Worm (Caenorhabditis elegans) whole organism, L1 larva: ENCODE results near the gene clik-2.
"Not testable (repeated sequence)": the region's sequence is repeated elsewhere in the genome, so short reads cannot be mapped to it uniquely, and the experiment has no call there.

Experiments used
- C04F5.9 ChIP-seq: sonication (generic microtip); optimal IDR thresholded peaks from 2 replicates; lab custom pipeline; 2016; ENCODE audit warnings: missing genetic modification characterization, missing compliant biosample characterization
- C34B4.2 ChIP-seq: sonication (generic microtip); optimal IDR thresholded peaks from 2 replicates; lab custom pipeline; 2017; ENCODE audit warnings: mild to moderate bottlenecking, missing genetic modification characterization, missing compliant biosample characterization
- F16B12.6 ChIP-seq: fragments of 150-350 bp; optimal IDR thresholded peaks from 2 replicates; lab custom pipeline; 2014; ENCODE audit warnings: missing biosample characterization, missing genetic modification characterization
- Y116A8C.19 ChIP-seq: sonication (generic microtip); optimal IDR thresholded peaks from 2 replicates; lab custom pipeline; 2016; ENCODE audit warnings: missing compliant biosample characterization, missing genetic modification characterization, borderline replicate concordance
- aha-1 ChIP-seq: fragments of 150-350 bp; optimal IDR thresholded peaks from 2 replicates; lab custom pipeline; 2014; ENCODE audit warnings: missing biosample characterization, missing genetic modification characterization
- alr-1 ChIP-seq: fragments of 200-800 bp; sonication (Bioruptor generic); optimal IDR thresholded peaks from 2 replicates; lab custom pipeline; 2018; ENCODE audit warnings: borderline replicate concordance, mild to moderate bottlenecking, missing genetic modification characterization, missing compliant biosample characterization
- blmp-1 ChIP-seq: fragments of 150-350 bp; optimal IDR thresholded peaks from 2 replicates; lab custom pipeline; 2014; ENCODE audit warnings: missing biosample characterization, missing genetic modification characterization
- ceh-82 ChIP-seq, 3 experiments: fragments of 150-350 bp in 1 of 3; sonication (generic microtip) in 2 of 3; optimal IDR thresholded peaks; 2 replicates each; lab custom pipeline; 2014 to 2017; ENCODE audit warnings: missing biosample characterization in 3 of 3, missing genetic modification characterization in 3 of 3
- ceh-88 ChIP-seq: fragments of 200-800 bp; sonication (Bioruptor generic); IDR thresholded peaks from 2 replicates; pipeline ENCODE4 v1.3.6; 2022; ENCODE audit warnings: missing genetic modification characterization, missing compliant biosample characterization
- ceh-90 ChIP-seq: sonication (generic microtip); optimal IDR thresholded peaks from 2 replicates; lab custom pipeline; 2016; ENCODE audit warnings: missing genetic modification characterization, missing compliant biosample characterization
- efl-3 ChIP-seq: fragments of 200-800 bp; sonication (Bioruptor generic); optimal IDR thresholded peaks from 2 replicates; lab custom pipeline; 2018; ENCODE audit warnings: mild to moderate bottlenecking, missing genetic modification characterization, missing compliant biosample characterization
- elt-3 ChIP-seq, 6 experiments: fragments of 150-350 bp in 1 of 6; sonication (generic microtip); optimal IDR thresholded peaks; 2 replicates each; lab custom pipeline; 2017 to 2018; ENCODE audit warnings: missing biosample characterization in 6 of 6, missing genetic modification characterization in 6 of 6, inconsistent platforms in 1 of 6
- ets-5 ChIP-seq: fragments of 200-800 bp; sonication (Bioruptor generic); IDR thresholded peaks from 2 replicates; pipeline ENCODE4 v1.3.6; 2022; ENCODE audit warnings: missing genetic modification characterization, missing compliant biosample characterization
- fkh-10 ChIP-seq: sonication (generic microtip); optimal IDR thresholded peaks from 2 replicates; lab custom pipeline; 2017; ENCODE audit warnings: missing biosample characterization, missing genetic modification reagents, missing genetic modification characterization
- hlh-17 ChIP-seq: fragments of 200-800 bp; sonication (Bioruptor generic); optimal IDR thresholded peaks from 2 replicates; lab custom pipeline; 2018; ENCODE audit warnings: missing genetic modification characterization, mild to moderate bottlenecking, missing compliant biosample characterization, moderate library complexity, borderline replicate concordance
- hlh-4 ChIP-seq: sonication (generic microtip); optimal IDR thresholded peaks from 2 replicates; lab custom pipeline; 2016; ENCODE audit warnings: mild to moderate bottlenecking, missing genetic modification characterization, missing compliant biosample characterization
- lin-13 ChIP-seq: fragments of 150-350 bp; optimal IDR thresholded peaks from 2 replicates; lab custom pipeline; 2014; ENCODE audit warnings: missing biosample characterization, missing genetic modification reagents, missing genetic modification characterization
- lin-14 ChIP-seq: fragments of 200-800 bp; sonication (Bioruptor generic); optimal IDR thresholded peaks from 2 replicates; lab custom pipeline; 2018; ENCODE audit warnings: mild to moderate bottlenecking, missing genetic modification characterization, moderate library complexity, missing compliant biosample characterization
- lsy-2 ChIP-seq, 2 experiments: fragments of 150-350 bp; optimal IDR thresholded peaks; 2 replicates each; lab custom pipeline; 2014; ENCODE audit warnings: missing biosample characterization in 2 of 2, missing genetic modification characterization in 2 of 2
- mab-9 ChIP-seq: fragments of 200-800 bp; sonication (Bioruptor generic); IDR thresholded peaks from 2 replicates; pipeline ENCODE4 v1.3.6; 2022; ENCODE audit warnings: missing genetic modification reagents, missing genetic modification characterization, missing compliant biosample characterization
- mdl-1 ChIP-seq, 2 experiments: fragments of 150-350 bp; optimal IDR thresholded peaks; 2 replicates each; lab custom pipeline; 2014 to 2017; ENCODE audit warnings: missing biosample characterization in 2 of 2, missing genetic modification characterization in 2 of 2, inconsistent platforms in 1 of 2
- mep-1 ChIP-seq: fragments of 150-350 bp; optimal IDR thresholded peaks from 2 replicates; lab custom pipeline; 2014; ENCODE audit warnings: missing biosample characterization, missing genetic modification characterization
- nhr-11 ChIP-seq: fragments of 150-350 bp; optimal IDR thresholded peaks from 2 replicates; lab custom pipeline; 2014; ENCODE audit warnings: missing biosample characterization, missing genetic modification characterization
- nhr-19 ChIP-seq: fragments of 200-800 bp; sonication (Bioruptor generic); conservative IDR thresholded peaks from 2 replicates; pipeline ENCODE4 v1.3.6; 2022; ENCODE audit warnings: missing genetic modification characterization, missing compliant biosample characterization
- nhr-20 ChIP-seq: sonication (generic microtip); optimal IDR thresholded peaks from 2 replicates; lab custom pipeline; 2016; ENCODE audit warnings: mild to moderate bottlenecking, missing genetic modification characterization, missing compliant biosample characterization
- nhr-28 ChIP-seq: fragments of 150-350 bp; optimal IDR thresholded peaks from 2 replicates; lab custom pipeline; 2014; ENCODE audit warnings: missing biosample characterization, missing genetic modification characterization
- nhr-71 ChIP-seq: sonication (generic microtip); optimal IDR thresholded peaks from 2 replicates; lab custom pipeline; 2016; ENCODE audit warnings: mild to moderate bottlenecking, missing genetic modification characterization, moderate library complexity, missing compliant biosample characterization
- nhr-76 ChIP-seq: sonication (generic microtip); optimal IDR thresholded peaks from 2 replicates; lab custom pipeline; 2017; ENCODE audit warnings: missing biosample characterization, missing genetic modification characterization
- nhr-77 ChIP-seq: fragments of 150-350 bp; optimal IDR thresholded peaks from 2 replicates; lab custom pipeline; 2014; ENCODE audit warnings: missing biosample characterization, missing genetic modification characterization
- nhr-85 ChIP-seq: sonication (generic microtip); peaks from one replicate; lab custom pipeline; 2016; ENCODE audit warnings: missing genetic modification characterization, inconsistent platforms, missing compliant biosample characterization
- nhr-90 ChIP-seq: sonication (generic microtip); optimal IDR thresholded peaks from 2 replicates; lab custom pipeline; 2016; ENCODE audit warnings: mild to moderate bottlenecking, missing genetic modification characterization, missing compliant biosample characterization; ENCODE audit not compliant: poor library complexity
- pag-3 ChIP-seq: sonication (generic microtip); optimal IDR thresholded peaks from 2 replicates; lab custom pipeline; 2017; ENCODE audit warnings: missing genetic modification characterization, mild to moderate bottlenecking, missing compliant biosample characterization, antibody characterized with exemption, borderline replicate concordance; ENCODE audit not compliant: insufficient read depth
- pax-3 ChIP-seq: fragments of 200-800 bp; sonication (Bioruptor generic); optimal IDR thresholded peaks from 2 replicates; lab custom pipeline; 2018; ENCODE audit warnings: mild to moderate bottlenecking, missing genetic modification characterization, moderate library complexity, missing compliant biosample characterization
- skn-1 ChIP-seq: fragments of 150-350 bp; optimal IDR thresholded peaks from 2 replicates; lab custom pipeline; 2014; ENCODE audit warnings: missing biosample characterization, missing genetic modification characterization
- snpc-4 ChIP-seq: fragments of 150-350 bp; optimal IDR thresholded peaks from 2 replicates; lab custom pipeline; 2014; ENCODE audit warnings: missing biosample characterization, missing genetic modification characterization
- snu-23 ChIP-seq: sonication (generic microtip); optimal IDR thresholded peaks from 2 replicates; lab custom pipeline; 2016; ENCODE audit warnings: missing genetic modification characterization, missing compliant biosample characterization
- sup-37 ChIP-seq: fragments of 200-800 bp; sonication (Bioruptor generic); optimal IDR thresholded peaks from 2 replicates; lab custom pipeline; 2018; ENCODE audit warnings: mild to moderate bottlenecking, missing genetic modification characterization, missing compliant biosample characterization
- swsn-7 ChIP-seq: sonication (generic microtip); optimal IDR thresholded peaks from 2 replicates; lab custom pipeline; 2016; ENCODE audit warnings: missing genetic modification characterization, missing compliant biosample characterization
- unc-130 ChIP-seq: fragments of 150-350 bp; optimal IDR thresholded peaks from 2 replicates; lab custom pipeline; 2017; ENCODE audit warnings: missing biosample characterization, missing genetic modification characterization, inconsistent platforms
- unc-30 ChIP-seq: sonication (generic microtip); optimal IDR thresholded peaks from 2 replicates; lab custom pipeline; 2017; ENCODE audit warnings: missing biosample characterization, missing genetic modification characterization
- unc-98 ChIP-seq: fragments of 200-800 bp; sonication (Bioruptor generic); IDR thresholded peaks from 2 replicates; pipeline ENCODE4 v1.3.6; 2022; ENCODE audit warnings: missing genetic modification characterization, missing compliant biosample characterization
- vab-15 ChIP-seq: sonication (generic microtip); optimal IDR thresholded peaks from 2 replicates; lab custom pipeline; 2017; ENCODE audit warnings: missing genotype, mild to moderate bottlenecking, missing genetic modification characterization, missing compliant biosample characterization
- xbp-1 ChIP-seq: sonication (generic microtip); optimal IDR thresholded peaks from 2 replicates; lab custom pipeline; 2016; ENCODE audit warnings: missing genetic modification characterization, missing compliant biosample characterization
- zip-4 ChIP-seq: fragments of 200-800 bp; sonication (Bioruptor generic); optimal IDR thresholded peaks from 2 replicates; lab custom pipeline; 2018; ENCODE audit warnings: mild to moderate bottlenecking, missing genetic modification characterization, moderate library complexity, missing compliant biosample characterization
- ztf-11 ChIP-seq, 2 experiments: sonication (generic microtip); optimal IDR thresholded peaks; 2 replicates each; lab custom pipeline; 2016 to 2017; ENCODE audit warnings: missing genetic modification characterization in 2 of 2, missing biosample characterization in 1 of 2, missing compliant biosample characterization in 1 of 2

The clik-2 gene

DNA sequence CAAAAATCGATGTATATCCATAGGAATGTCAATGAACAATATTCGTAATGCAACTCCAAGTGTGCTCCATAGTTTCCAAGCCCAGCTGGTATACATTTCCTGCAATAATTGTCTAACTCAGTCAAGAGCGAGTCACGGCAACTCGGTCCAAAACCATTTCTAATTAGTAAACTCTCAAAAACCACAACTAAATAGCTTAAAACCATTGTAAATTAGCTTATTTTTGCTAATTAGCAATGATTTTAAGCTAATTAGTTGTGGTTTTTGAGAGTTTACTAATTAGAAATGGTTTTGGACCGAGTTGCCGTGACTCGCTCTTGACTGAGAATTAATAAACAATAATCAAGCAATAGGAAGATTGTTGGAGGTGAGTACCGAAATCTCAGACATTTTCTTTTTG, 24.2 kb downstream of the clik-2 start, which contains the start of gene dhs-29:
dhs-29 (minus strand) TSS at position 101 of the 400 bp plus-strand sequence.
- not testable (repeated sequence) for TF ChIP-seq swsn-7 (tag; lab: Kevin White, UChicago); unc-30 (tag; lab: Kevin White, UChicago); ets-5 (GFP tag; lab: Robert Waterston, UW)

- peak; percentile 72 for TF ChIP-seq nhr-85 (tag; lab: Kevin White, UChicago)
- no peak for TF ChIP-seq Y116A8C.19 (tag; lab: Kevin White, UChicago)
- no peak for TF ChIP-seq mdl-1 (tag; optimal IDR thresholded peaks at IDR 0.05; lab: Kevin White, UChicago)
- TF ChIP-seq blmp-1 (tag; lab: Kevin White, UChicago): peak; percentile 33
- no peak for TF ChIP-seq C34B4.2 (tag; lab: Kevin White, UChicago)
- no peak for TF ChIP-seq pag-3
- TF ChIP-seq ceh-90 (tag; lab: Kevin White, UChicago): no peak
These were observed 24.6 kb downstream of the clik-2 start for ce11 chrX:7664419-7664818.

DNA sequence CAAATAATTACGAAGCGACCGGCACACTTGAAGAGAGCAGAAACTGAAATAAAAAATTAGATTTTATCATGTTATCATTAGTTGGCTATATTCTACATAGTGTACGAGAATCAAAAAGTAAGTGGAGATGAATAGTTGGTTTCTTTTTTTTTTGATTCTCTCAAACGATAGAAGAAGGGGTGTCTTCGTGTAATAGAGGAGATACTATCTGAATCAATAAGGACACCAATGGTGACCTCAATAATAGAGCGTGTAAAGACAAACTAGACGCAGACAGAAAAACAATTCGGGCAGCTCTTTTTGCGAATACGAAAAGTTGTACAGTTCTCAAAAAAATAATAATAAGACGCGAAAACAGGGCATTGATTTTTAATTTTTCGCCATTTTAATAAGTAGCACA, 26.5 kb downstream of the clik-2 start:
- TF ChIP-seq nhr-71 (peak; percentile 18), nhr-85 (tag; lab: Kevin White, UChicago) (peak; percentile 76), nhr-76 (no peak), xbp-1 (tag; lab: Kevin White, UChicago) (no peak), alr-1 (tag; lab: Kevin White, UChicago) (no peak), nhr-11 (no peak), lsy-2 (tag; optimal IDR thresholded peaks at IDR 0.05; lab: Kevin White, UChicago) (no peak), blmp-1 (tag; lab: Kevin White, UChicago) (peak; percentile 7), C34B4.2 (tag; lab: Kevin White, UChicago) (no peak), ztf-11 (tag; optimal IDR thresholded peaks at IDR 0.05; lab: Kevin White, UChicago) (no peak), zip-4 (GFP tag; lab: Kevin White, UChicago) (no peak), pax-3 (tag; lab: Kevin White, UChicago) (no peak)
- TF ChIP-seq, all 84 proteins: peak for 3

ce11 chrX:7661628-7662027, 27.4 kb downstream of the clik-2 start:
- TF ChIP-seq mep-1 (tag; lab: Kevin White, UChicago) (peak; percentile 42), vab-15 (tag; lab: Kevin White, UChicago) (no peak), nhr-90 (tag; lab: Kevin White, UChicago) (peak; percentile 45), C04F5.9 (no peak), swsn-7 (tag; lab: Kevin White, UChicago) (peak; percentile 28), lin-13 (GFP tag; lab: Kevin White, UChicago) (no peak), lin-14 (peak; percentile 61), nhr-28 (tag; lab: Kevin White, UChicago) (no peak), unc-130 (tag; lab: Kevin White, UChicago) (peak; percentile 40), mab-9 (no peak), hlh-17 (GFP tag; lab: Kevin White, UChicago) (no peak), fkh-10 (no peak), nhr-71 (peak; percentile 62), snu-23 (peak; percentile 68), skn-1 (tag; lab: Kevin White, UChicago) (no peak), F16B12.6 (tag; lab: Kevin White, UChicago) (no peak), nhr-77 (tag; lab: Kevin White, UChicago) (peak; percentile 49), pag-3 (no peak), sup-37 (no peak), elt-3 (tag; optimal IDR thresholded peaks at IDR 0.05; lab: Kevin White, UChicago) (peak in 4 of 6 experiments; percentile 4 to 85 (median 22)), nhr-19 (GFP tag; lab: Robert Waterston, UW) (peak; percentile 71), ztf-11 (tag; optimal IDR thresholded peaks at IDR 0.05; lab: Kevin White, UChicago) (no peak), unc-98 (no peak), lsy-2 (tag; optimal IDR thresholded peaks at IDR 0.05; lab: Kevin White, UChicago) (peak; percentile 11 to 43), nhr-20 (tag; lab: Kevin White, UChicago) (peak; percentile 72), pax-3 (tag; lab: Kevin White, UChicago) (no peak), ceh-88 (GFP tag; lab: Robert Waterston, UW) (no peak), hlh-4 (tag; lab: Kevin White, UChicago) (no peak), nhr-85 (tag; lab: Kevin White, UChicago) (peak; percentile 91), aha-1 (no peak), ceh-82 (tag; optimal IDR thresholded peaks at IDR 0.05; lab: Kevin White, UChicago) (peak in 1 of 3 experiments; percentile 35), snpc-4 (tag; lab: Kevin White, UChicago) (no peak), efl-3 (GFP tag; lab: Kevin White, UChicago) (no peak)
